Worm (Caenorhabditis elegans) whole organism, late embryonic: ENCODE measurements around the gene ceh-90.

Source experiments
- C08G9.2 ChIP-seq: sonication (generic microtip); optimal IDR thresholded peaks from 2 replicates; lab custom pipeline; 2016; ENCODE audit warnings: mild to moderate bottlenecking, missing genetic modification characterization, moderate library complexity, missing compliant biosample characterization
- C38D4.7 ChIP-seq: fragments of 200-800 bp; sonication (Bioruptor generic); optimal IDR thresholded peaks from 2 replicates; lab custom pipeline; 2018; ENCODE audit warnings: mild to moderate bottlenecking, missing genetic modification characterization, moderate library complexity, missing compliant biosample characterization
- F13H6.1 ChIP-seq: sonication (generic microtip); optimal IDR thresholded peaks from 2 replicates; lab custom pipeline; 2016; ENCODE audit warnings: missing genetic modification characterization, missing compliant biosample characterization
- K09A11.1 ChIP-seq: sonication (generic microtip); optimal IDR thresholded peaks from 2 replicates; lab custom pipeline; 2017; ENCODE audit warnings: antibody characterized with exemption, mild to moderate bottlenecking, missing genetic modification characterization, missing compliant biosample characterization; ENCODE audit not compliant: insufficient read depth
- T23F11.4 ChIP-seq: fragments of 200-800 bp; sonication (Bioruptor generic); optimal IDR thresholded peaks from 2 replicates; lab custom pipeline; 2018; ENCODE audit warnings: mild to moderate bottlenecking, missing genetic modification characterization, missing compliant biosample characterization
- Y22D7AL.16 ChIP-seq: sonication (generic microtip); optimal IDR thresholded peaks from 2 replicates; lab custom pipeline; 2016; ENCODE audit warnings: missing genetic modification characterization, missing compliant biosample characterization
- ahr-1 ChIP-seq: sonication (generic microtip); optimal IDR thresholded peaks from 2 replicates; lab custom pipeline; 2016; ENCODE audit warnings: missing genetic modification characterization, missing compliant biosample characterization
- ama-1 ChIP-seq: fragments of 150-350 bp; optimal IDR thresholded peaks from 2 replicates; lab custom pipeline; 2014
- ceh-18 ChIP-seq: sonication (generic microtip); optimal IDR thresholded peaks from 2 replicates; lab custom pipeline; 2016; ENCODE audit warnings: missing genetic modification characterization, missing compliant biosample characterization
- ceh-19 ChIP-seq: fragments of 200-800 bp; sonication (Bioruptor generic); optimal IDR thresholded peaks from 2 replicates; lab custom pipeline; 2018; ENCODE audit warnings: mild to moderate bottlenecking, missing genetic modification characterization, missing compliant biosample characterization
- ceh-2 ChIP-seq: sonication (generic microtip); optimal IDR thresholded peaks from 2 replicates; lab custom pipeline; 2016; ENCODE audit warnings: missing genotype, missing genetic modification characterization, missing compliant biosample characterization
- ceh-22 ChIP-seq: sonication (generic microtip); optimal IDR thresholded peaks from 2 replicates; lab custom pipeline; 2017; ENCODE audit warnings: missing biosample characterization, missing genetic modification characterization
- ceh-30 ChIP-seq: fragments of 150-350 bp; optimal IDR thresholded peaks from 2 replicates; lab custom pipeline; 2014; ENCODE audit warnings: missing biosample characterization, missing genetic modification characterization
- ceh-45 ChIP-seq: fragments of 200-800 bp; sonication (Bioruptor generic); IDR thresholded peaks from 2 replicates; pipeline ENCODE4 v1.3.6; 2022; ENCODE audit warnings: missing genetic modification reagents, missing genetic modification characterization, missing compliant biosample characterization
- ceh-48 ChIP-seq: sonication (generic microtip); optimal IDR thresholded peaks from 2 replicates; lab custom pipeline; 2016; ENCODE audit warnings: missing genetic modification characterization, inconsistent platforms, missing compliant biosample characterization
- ceh-6 ChIP-seq: fragments of 200-800 bp; sonication (Bioruptor generic); optimal IDR thresholded peaks from 2 replicates; lab custom pipeline; 2018; ENCODE audit warnings: mild to moderate bottlenecking, missing genetic modification characterization, missing compliant biosample characterization
- ceh-9 ChIP-seq: sonication (generic microtip); optimal IDR thresholded peaks from 2 replicates; lab custom pipeline; 2016; ENCODE audit warnings: mild to moderate bottlenecking, missing genetic modification characterization, inconsistent platforms, missing compliant biosample characterization
- dmd-4 ChIP-seq: sonication (generic microtip); optimal IDR thresholded peaks from 2 replicates; lab custom pipeline; 2016; ENCODE audit warnings: borderline replicate concordance, missing genetic modification characterization, missing compliant biosample characterization
- dve-1 ChIP-seq: sonication (generic microtip); optimal IDR thresholded peaks from 2 replicates; lab custom pipeline; 2017; ENCODE audit warnings: antibody characterized with exemption, mild to moderate bottlenecking, missing genetic modification characterization, missing compliant biosample characterization
- elt-2 ChIP-seq: sonication (generic microtip); optimal IDR thresholded peaks from 2 replicates; lab custom pipeline; 2016; ENCODE audit warnings: missing genetic modification reagents, missing genetic modification characterization, missing compliant biosample characterization
- elt-4 ChIP-seq: sonication (generic microtip); optimal IDR thresholded peaks from 2 replicates; lab custom pipeline; 2016; ENCODE audit warnings: missing genetic modification characterization, missing compliant biosample characterization
- fax-1 ChIP-seq: sonication (generic microtip); optimal IDR thresholded peaks from 2 replicates; lab custom pipeline; 2016; ENCODE audit warnings: missing genotype, missing genetic modification characterization, missing compliant biosample characterization
- gmeb-2 ChIP-seq: sonication (generic microtip); optimal IDR thresholded peaks from 2 replicates; lab custom pipeline; 2016; ENCODE audit warnings: missing genetic modification characterization, inconsistent platforms, missing compliant biosample characterization
- hlh-30 ChIP-seq: sonication (generic microtip); optimal IDR thresholded peaks from 2 replicates; lab custom pipeline; 2017; ENCODE audit warnings: antibody characterized with exemption, missing genetic modification characterization, missing compliant biosample characterization; ENCODE audit not compliant: insufficient read depth
- hlh-8 ChIP-seq: sonication (generic microtip); optimal IDR thresholded peaks from 2 replicates; lab custom pipeline; 2016; ENCODE audit warnings: missing genotype, missing genetic modification characterization, missing compliant biosample characterization
- lim-6 ChIP-seq: sonication (generic microtip); optimal IDR thresholded peaks from 2 replicates; lab custom pipeline; 2016; ENCODE audit warnings: missing genetic modification characterization, missing compliant biosample characterization
- lin-11 ChIP-seq: fragments of 200-800 bp; sonication (Bioruptor generic); optimal IDR thresholded peaks from 2 replicates; lab custom pipeline; 2018; ENCODE audit warnings: mild to moderate bottlenecking, missing genetic modification characterization, missing compliant biosample characterization
- madf-2 ChIP-seq: sonication (generic microtip); optimal IDR thresholded peaks from 2 replicates; lab custom pipeline; 2017; ENCODE audit warnings: missing genetic modification characterization, missing compliant biosample characterization
- nfya-1 ChIP-seq: sonication (generic microtip); optimal IDR thresholded peaks from 2 replicates; lab custom pipeline; 2017; ENCODE audit warnings: missing genetic modification characterization, mild to moderate bottlenecking, missing compliant biosample characterization, antibody characterized with exemption, moderate library complexity
- pag-3 ChIP-seq: sonication (generic microtip); optimal IDR thresholded peaks from 2 replicates; lab custom pipeline; 2016; ENCODE audit warnings: missing compliant biosample characterization, missing genetic modification characterization, borderline replicate concordance
- pax-1 ChIP-seq: fragments of 150-350 bp; optimal IDR thresholded peaks from 2 replicates; lab custom pipeline; 2014; ENCODE audit warnings: missing biosample characterization, missing genetic modification characterization
- pha-4 ChIP-seq: fragments of 150-350 bp; optimal IDR thresholded peaks from 2 replicates; lab custom pipeline; 2018; ENCODE audit warnings: missing biosample characterization, missing genetic modification reagents, missing genetic modification characterization
- pqm-1 ChIP-seq: sonication (generic microtip); optimal IDR thresholded peaks from 2 replicates; lab custom pipeline; 2016; ENCODE audit warnings: missing genetic modification characterization, missing compliant biosample characterization
- pros-1 ChIP-seq: fragments of 150-350 bp; optimal IDR thresholded peaks from 2 replicates; lab custom pipeline; 2014; ENCODE audit warnings: missing biosample characterization, missing genetic modification reagents, missing genetic modification characterization
- ref-2 ChIP-seq: sonication (generic microtip); optimal IDR thresholded peaks from 2 replicates; lab custom pipeline; 2016; ENCODE audit warnings: missing genetic modification characterization, missing compliant biosample characterization
- rnt-1 ChIP-seq: sonication (generic microtip); optimal IDR thresholded peaks from 2 replicates; lab custom pipeline; 2016; ENCODE audit warnings: missing genetic modification characterization, missing compliant biosample characterization
- sdc-2 ChIP-seq: sonication (generic microtip); optimal IDR thresholded peaks from 2 replicates; lab custom pipeline; 2016; ENCODE audit warnings: missing genotype, missing genetic modification characterization, missing compliant biosample characterization
- tbx-2 ChIP-seq: sonication (generic microtip); optimal IDR thresholded peaks from 2 replicates; lab custom pipeline; 2016; ENCODE audit warnings: missing genetic modification characterization, missing compliant biosample characterization
- ttx-3 ChIP-seq: sonication (generic microtip); optimal IDR thresholded peaks from 2 replicates; lab custom pipeline; 2016; ENCODE audit warnings: missing genetic modification reagents, missing genetic modification characterization, missing compliant biosample characterization
- unc-42 ChIP-seq: sonication (generic microtip); optimal IDR thresholded peaks from 2 replicates; lab custom pipeline; 2016; ENCODE audit warnings: missing genotype, missing genetic modification characterization, missing compliant biosample characterization
- unc-55 ChIP-seq: sonication (generic microtip); optimal IDR thresholded peaks from 2 replicates; lab custom pipeline; 2017; ENCODE audit warnings: missing biosample characterization, missing genetic modification reagents, missing genetic modification characterization
- unc-86 ChIP-seq: sonication (generic microtip); optimal IDR thresholded peaks from 2 replicates; lab custom pipeline; 2016; ENCODE audit warnings: missing genetic modification characterization, missing compliant biosample characterization
- zip-5 ChIP-seq: sonication (generic microtip); optimal IDR thresholded peaks from 2 replicates; lab custom pipeline; 2016; ENCODE audit warnings: missing genetic modification characterization, missing compliant biosample characterization
- ztf-16 ChIP-seq: sonication (generic microtip); optimal IDR thresholded peaks from 2 replicates; lab custom pipeline; 2017; ENCODE audit warnings: missing genetic modification characterization, missing compliant biosample characterization

Gene ceh-90

DNA sequence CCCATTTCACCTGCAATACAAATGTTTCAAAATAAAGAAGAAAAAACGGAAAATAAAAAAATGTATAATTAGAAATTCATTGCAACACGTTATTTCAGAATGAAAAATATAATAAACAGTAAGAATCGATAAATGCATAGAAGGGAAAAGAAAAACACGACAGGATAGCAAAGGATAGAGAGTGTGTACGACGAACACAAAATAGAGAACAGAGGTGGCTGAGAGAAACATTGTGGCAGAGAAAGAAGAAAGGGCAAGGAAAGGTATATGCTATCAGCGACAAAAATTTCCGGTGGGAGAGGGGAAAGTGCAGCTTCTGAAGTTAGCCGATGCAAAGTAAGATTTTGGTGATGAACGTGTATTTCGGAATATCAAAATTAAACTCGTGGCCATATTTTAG lies 30.9 kb downstream of the ceh-90 start, which contains the start of gene F28H6.6:
TSS of gene F28H6.6 (minus strand) at position 10 of the 400 bp plus-strand sequence.
- no peak for TF ChIP-seq pros-1 (tag; lab: Kevin White, UChicago)
- TF ChIP-seq ceh-6 (GFP tag; lab: Kevin White, UChicago) = no peak
- no peak for TF ChIP-seq madf-2 (tag; lab: Kevin White, UChicago)
- no peak for TF ChIP-seq ahr-1
- no peak for TF ChIP-seq ceh-2 (tag; lab: Kevin White, UChicago)
- no peak for TF ChIP-seq F13H6.1 (tag; lab: Kevin White, UChicago)
- no peak for TF ChIP-seq nfya-1 (tag; lab: Kevin White, UChicago)
- TF ChIP-seq pax-1 (tag; lab: Kevin White, UChicago) = no peak
- no peak for TF ChIP-seq T23F11.4 (GFP tag; lab: Kevin White, UChicago)
- TF ChIP-seq unc-55 (GFP tag; lab: Kevin White, UChicago) = no peak
- TF ChIP-seq unc-86 = no peak
- no peak for TF ChIP-seq C08G9.2 (tag; lab: Kevin White, UChicago)
- no peak for TF ChIP-seq sdc-2 (tag; lab: Kevin White, UChicago)
- TF ChIP-seq unc-42 (tag; lab: Kevin White, UChicago) = no peak
- no peak for TF ChIP-seq fax-1 (tag; lab: Kevin White, UChicago)

DNA sequence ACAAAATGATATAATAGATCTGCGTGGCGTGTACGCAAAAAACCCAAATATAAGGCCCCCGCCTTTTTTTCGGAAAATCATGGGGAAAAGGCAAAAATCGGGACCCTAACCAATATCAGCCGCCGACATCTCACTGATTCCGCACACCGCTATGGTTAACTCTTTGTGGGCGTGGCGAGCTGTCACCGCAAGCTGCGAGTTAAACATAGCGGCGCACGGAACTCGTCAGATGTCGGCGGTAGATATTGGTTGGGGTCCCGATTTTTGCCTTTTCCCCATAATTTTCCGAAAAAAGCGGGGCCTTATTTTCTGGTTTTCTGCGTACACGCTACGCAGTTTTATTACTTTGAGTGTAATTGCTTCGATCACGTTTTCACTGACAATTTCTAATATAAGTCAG lies 38.1 kb downstream of the ceh-90 start:
- TF ChIP-seq hlh-30 (no peak), F13H6.1 (tag; lab: Kevin White, UChicago) (no peak), unc-55 (GFP tag; lab: Kevin White, UChicago) (no peak), fax-1 (tag; lab: Kevin White, UChicago) (no peak), ceh-45 (GFP tag; lab: Robert Waterston, UW) (no peak), ceh-19 (GFP tag; lab: Kevin White, UChicago) (no peak), ttx-3 (no peak), C38D4.7 (no peak), gmeb-2 (no peak), elt-4 (tag; lab: Kevin White, UChicago) (no peak), ceh-18 (tag; lab: Kevin White, UChicago) (no peak), tbx-2 (tag; lab: Kevin White, UChicago) (no peak), lin-11 (tag; lab: Kevin White, UChicago) (no peak)

DNA sequence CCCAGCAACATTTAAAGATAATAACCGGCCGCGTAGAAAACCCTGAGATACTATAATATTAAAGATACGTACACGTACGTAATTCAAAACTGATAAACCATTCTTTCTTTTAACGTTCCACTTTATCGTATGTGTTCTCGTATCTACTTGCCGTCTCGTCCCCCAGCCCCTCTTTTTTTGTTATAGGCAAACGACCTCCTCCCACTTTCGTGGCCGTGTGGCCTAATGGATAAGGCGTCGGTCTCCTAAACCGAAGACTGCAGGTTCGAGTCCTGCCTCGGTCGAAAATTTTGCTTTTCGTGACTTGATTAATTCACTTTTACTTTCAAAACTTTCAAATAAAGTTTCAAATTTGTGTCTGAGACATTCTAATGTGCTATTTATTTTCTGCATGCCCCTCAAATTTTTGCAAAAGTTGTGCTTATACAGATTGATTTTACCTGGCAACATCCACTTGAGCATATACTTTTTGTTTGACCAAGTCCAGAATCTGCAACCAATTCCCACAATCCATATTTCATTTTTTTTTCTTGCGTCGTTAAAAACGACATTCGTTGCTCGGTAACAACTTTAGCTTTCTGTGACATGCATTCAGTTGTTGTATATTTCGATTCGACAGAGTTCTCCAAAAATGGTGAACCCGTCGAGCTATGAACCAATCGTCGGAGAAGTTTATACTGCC lies 41.2 kb downstream of the ceh-90 start, which contains the start of gene F28H6.7:
TSS of gene F28H6.7 (plus strand) at position 632 of the 682 bp plus-strand sequence.
- TF ChIP-seq lim-6 (tag; lab: Kevin White, UChicago) = peak; percentile 78
- TF ChIP-seq ttx-3 = peak; percentile 92
- TF ChIP-seq C08G9.2 (tag; lab: Kevin White, UChicago) = peak; percentile 78
- peak; percentile 82 for TF ChIP-seq ceh-2 (tag; lab: Kevin White, UChicago)
- peak; percentile 85 for TF ChIP-seq tbx-2 (tag; lab: Kevin White, UChicago)
- TF ChIP-seq unc-55 (GFP tag; lab: Kevin White, UChicago) = no peak
- TF ChIP-seq nfya-1 (tag; lab: Kevin White, UChicago) = peak; percentile 48
- TF ChIP-seq pha-4 (tag; lab: Kevin White, UChicago) = no peak
- TF ChIP-seq elt-4 (tag; lab: Kevin White, UChicago) = peak; percentile 53
- TF ChIP-seq ceh-9 (tag; lab: Kevin White, UChicago) = peak; percentile 84
- TF ChIP-seq dmd-4 (tag; lab: Kevin White, UChicago) = peak; percentile 39
- peak; percentile 85 for TF ChIP-seq rnt-1 (tag; lab: Kevin White, UChicago)
- peak; percentile 3 for TF ChIP-seq pag-3 (tag; lab: Kevin White, UChicago)
- TF ChIP-seq ceh-45 (GFP tag; lab: Robert Waterston, UW) = peak; percentile 95
- peak; percentile 69 for TF ChIP-seq F13H6.1 (tag; lab: Kevin White, UChicago)
- TF ChIP-seq unc-86 = peak; percentile 84
- TF ChIP-seq hlh-8 = peak; percentile 41
- peak; percentile 90 for TF ChIP-seq Y22D7AL.16 (tag; lab: Kevin White, UChicago)
- peak; percentile 97 for TF ChIP-seq elt-2 (tag; lab: Kevin White, UChicago)
- no peak for TF ChIP-seq ama-1 (lab: Kevin White, UChicago)
- TF ChIP-seq ceh-30 (tag; lab: Kevin White, UChicago) = no peak
- TF ChIP-seq ztf-16 (tag; lab: Kevin White, UChicago) = peak; percentile 92
- no peak for TF ChIP-seq ceh-22 (tag; lab: Kevin White, UChicago)
- peak; percentile 90 for TF ChIP-seq C38D4.7
- peak; percentile 79 for TF ChIP-seq K09A11.1 (tag; lab: Kevin White, UChicago)
- peak; percentile 19 for TF ChIP-seq hlh-30
- TF ChIP-seq ceh-48 (tag; lab: Kevin White, UChicago) = peak; percentile 82
- peak; percentile 75 for TF ChIP-seq madf-2 (tag; lab: Kevin White, UChicago)
- peak; percentile 78 for TF ChIP-seq dve-1 (tag; lab: Kevin White, UChicago)
- peak; percentile 59 for TF ChIP-seq zip-5 (tag; lab: Kevin White, UChicago)
- TF ChIP-seq unc-42 (tag; lab: Kevin White, UChicago) = peak; percentile 20
- peak; percentile 85 for TF ChIP-seq T23F11.4 (GFP tag; lab: Kevin White, UChicago)
- peak; percentile 91 for TF ChIP-seq lin-11 (tag; lab: Kevin White, UChicago)
- peak; percentile 86 for TF ChIP-seq ref-2
- peak; percentile 89 for TF ChIP-seq sdc-2 (tag; lab: Kevin White, UChicago)
- peak; percentile 71 for TF ChIP-seq pqm-1 (tag; lab: Kevin White, UChicago)
- peak; percentile 68 for TF ChIP-seq ceh-18 (tag; lab: Kevin White, UChicago)
- peak; percentile 74 for TF ChIP-seq ahr-1
